Worm (Caenorhabditis elegans) whole organism, young adult: Measurements from ENCODE around the gene usp-46.
A peak's percentile ranks its signal among the peaks of the same experiment; 100 is the strongest.

Source experiments
- F23B12.7 ChIP-seq: sonication (generic microtip); optimal IDR thresholded peaks from 2 replicates; lab custom pipeline; 2017; ENCODE audit warnings: missing genetic modification characterization, mild to moderate bottlenecking, missing compliant biosample characterization, antibody characterized with exemption, moderate library complexity; ENCODE audit not compliant: insufficient read depth
- F49E8.2 ChIP-seq: sonication (generic microtip); optimal IDR thresholded peaks from 3 replicates; lab custom pipeline; 2017; ENCODE audit warnings: missing genetic modification characterization, mild to moderate bottlenecking, missing compliant biosample characterization, antibody characterized with exemption, moderate library complexity; ENCODE audit not compliant: insufficient read depth
- Y79H2A.3 ChIP-seq: fragments of 200-800 bp; sonication (Bioruptor generic); conservative IDR thresholded peaks from 2 replicates; pipeline ENCODE4 v1.3.6; 2022; ENCODE audit warnings: missing genetic modification reagents, missing genetic modification characterization, missing compliant biosample characterization
- ceh-100 ChIP-seq: fragments of 200-800 bp; sonication (Bioruptor generic); IDR thresholded peaks from 2 replicates; pipeline ENCODE4 v1.3.6; 2022; ENCODE audit warnings: missing genetic modification reagents, missing genetic modification characterization, missing compliant biosample characterization
- efl-1 ChIP-seq: fragments of 150-350 bp; optimal IDR thresholded peaks from 2 replicates; lab custom pipeline; 2014; ENCODE audit warnings: missing biosample characterization, missing genetic modification reagents, missing genetic modification characterization
- nfya-2 ChIP-seq: fragments of 200-800 bp; sonication (Bioruptor generic); IDR thresholded peaks from 2 replicates; pipeline ENCODE4 v1.3.6; 2022; ENCODE audit warnings: missing genetic modification reagents, missing genetic modification characterization, missing compliant biosample characterization
- rec-8 ChIP-seq, 2 experiments: sonication (generic microtip); optimal IDR thresholded peaks; 2 replicates each; lab custom pipeline; 2016; ENCODE audit warnings: mild to moderate bottlenecking in 2 of 2, missing genetic modification characterization in 2 of 2, missing genetic modification reagents in 2 of 2, missing genotype in 2 of 2, missing biosample characterization in 1 of 2, missing compliant biosample characterization in 1 of 2, moderate library complexity in 1 of 2
- unc-62 ChIP-seq: fragments of 150-350 bp; optimal IDR thresholded peaks from 2 replicates; lab custom pipeline; 2014; ENCODE audit warnings: missing biosample characterization, missing genetic modification reagents, missing genetic modification characterization

- TF ChIP-seq rec-8 (tag; optimal IDR thresholded peaks at IDR 0.05; lab: Kevin White, UChicago) (no peak), efl-1 (peak; percentile 27), nfya-2 (GFP tag; lab: Robert Waterston, UW) (no peak), F49E8.2 (tag; lab: Kevin White, UChicago) (peak; percentile 30), F23B12.7 (peak; percentile 54), ceh-100 (GFP tag; lab: Robert Waterston, UW) (peak; percentile 77), unc-62 (GFP tag; lab: Kevin White, UChicago) (peak; percentile 18), Y79H2A.3 (GFP tag; lab: Robert Waterston, UW) (no peak)
Observed at ce11 chrIII:9780665-9781304, 4.4 kb downstream of the usp-46 start, which contains the start of gene vha-1.
